Fruit fly (Drosophila melanogaster) whole organism, embryonic: Measurements from ENCODE around the gene dlg1.

Source experiments
- Adf1 ChIP-seq: fragments of 200-800 bp; sonication (Bioruptor generic); IDR thresholded peaks from 2 replicates; pipeline ENCODE4 v1.3.6; 2022; ENCODE audit warnings: missing biosample characterization, missing genetic modification characterization
- BEAF-32 ChIP-seq: fragments of 200-800 bp; sonication (Bioruptor generic); optimal IDR thresholded peaks from 3 replicates; lab custom pipeline; 2017; ENCODE audit warnings: missing biosample characterization, missing genetic modification characterization, mild to moderate bottlenecking, moderate library complexity, missing genetic modification reagents
- BtbVII ChIP-seq: fragments of 200-800 bp; sonication (Bioruptor generic); optimal IDR thresholded peaks from 3 replicates; lab custom pipeline; 2017; ENCODE audit warnings: missing biosample characterization, mild to moderate bottlenecking, missing genetic modification characterization
- CG11504 ChIP-seq: fragments of 200-800 bp; sonication (Bioruptor generic); optimal IDR thresholded peaks from 3 replicates; lab custom pipeline; 2019; ENCODE audit warnings: missing biosample characterization, mild to moderate bottlenecking, missing genetic modification characterization, moderate library complexity
- CG12769 ChIP-seq: fragments of 200-800 bp; sonication (Bioruptor generic); optimal IDR thresholded peaks from 2 replicates; lab custom pipeline; 2019; ENCODE audit warnings: missing biosample characterization, mild to moderate bottlenecking, missing genetic modification characterization, moderate library complexity
- CG14710 ChIP-seq: fragments of 200-800 bp; sonication (Bioruptor generic); optimal IDR thresholded peaks from 3 replicates; lab custom pipeline; 2019; ENCODE audit warnings: missing biosample characterization, mild to moderate bottlenecking, missing genetic modification characterization, moderate library complexity
- CG16813 ChIP-seq: fragments of 200-800 bp; sonication (Bioruptor generic); IDR thresholded peaks from 3 replicates; pipeline ENCODE4 v1.3.6; 2022; ENCODE audit warnings: missing biosample characterization, missing genetic modification characterization; ENCODE audit not compliant: partially characterized antibody
- CG17385 ChIP-seq: fragments of 200-800 bp; sonication (Bioruptor generic); optimal IDR thresholded peaks from 3 replicates; lab custom pipeline; 2018; ENCODE audit warnings: missing biosample characterization, mild to moderate bottlenecking, missing genetic modification characterization
- CG2116 ChIP-seq: fragments of 200-800 bp; sonication (Bioruptor generic); optimal IDR thresholded peaks from 3 replicates; lab custom pipeline; 2018; ENCODE audit warnings: missing biosample characterization, mild to moderate bottlenecking, missing genetic modification characterization
- CG30020 ChIP-seq: fragments of 200-800 bp; optimal IDR thresholded peaks from 2 replicates; lab custom pipeline; 2019; ENCODE audit warnings: missing biosample characterization, mild to moderate bottlenecking, missing genetic modification characterization, moderate library complexity
- CG4328 ChIP-seq: fragments of 200-800 bp; sonication (Bioruptor generic); optimal IDR thresholded peaks from 3 replicates; lab custom pipeline; 2017; ENCODE audit warnings: missing biosample characterization, missing genetic modification reagents, missing genetic modification characterization
- CG4360 ChIP-seq: fragments of 200-800 bp; sonication (Bioruptor generic); IDR thresholded peaks from 2 replicates; pipeline ENCODE4 v1.3.6; 2022; ENCODE audit warnings: missing biosample characterization, missing genetic modification characterization
- CG5180 ChIP-seq: fragments of 200-800 bp; sonication (Bioruptor generic); optimal IDR thresholded peaks from 3 replicates; lab custom pipeline; 2017; ENCODE audit warnings: missing biosample characterization, missing genetic modification characterization, mild to moderate bottlenecking, moderate library complexity, missing genetic modification reagents
- CG5953 ChIP-seq: fragments of 200-800 bp; sonication (Bioruptor generic); IDR thresholded peaks from 2 replicates; pipeline ENCODE4 v1.3.6; 2022; ENCODE audit warnings: missing biosample characterization, missing genetic modification characterization
- CG6175 ChIP-seq: fragments of 200-800 bp; sonication (Bioruptor generic); IDR thresholded peaks from 3 replicates; pipeline ENCODE4 v1.3.6; 2022; ENCODE audit warnings: missing biosample characterization, missing genetic modification characterization
- CG7271 ChIP-seq: fragments of 200-800 bp; sonication (Bioruptor generic); optimal IDR thresholded peaks from 2 replicates; lab custom pipeline; 2018; ENCODE audit warnings: missing biosample characterization, mild to moderate bottlenecking, missing genetic modification characterization, moderate library complexity
- CoRest ChIP-seq: fragments of 200-800 bp; sonication (Bioruptor generic); optimal IDR thresholded peaks from 3 replicates; lab custom pipeline; 2018; ENCODE audit warnings: missing biosample characterization, mild to moderate bottlenecking, missing genetic modification characterization, moderate library complexity
- Dbx ChIP-seq: fragments of 200-800 bp; sonication (Bioruptor generic); IDR thresholded peaks from 3 replicates; pipeline ENCODE4 v1.3.6; 2022; ENCODE audit warnings: missing biosample characterization, missing genetic modification characterization
- Dip2 ChIP-seq: fragments of 200-800 bp; sonication (Bioruptor generic); IDR thresholded peaks from 2 replicates; pipeline ENCODE4 v1.3.6; 2022; ENCODE audit warnings: missing biosample characterization, missing genetic modification characterization
- E2f2 ChIP-seq: fragments of 200-800 bp; sonication (Bioruptor generic); IDR thresholded peaks from 2 replicates; pipeline ENCODE4 v1.3.6; 2022; ENCODE audit warnings: missing biosample characterization, missing genetic modification characterization
- Meics ChIP-seq: fragments of 200-800 bp; sonication (Bioruptor generic); optimal IDR thresholded peaks from 2 replicates; lab custom pipeline; 2017; ENCODE audit warnings: missing biosample characterization, mild to moderate bottlenecking, missing genetic modification characterization
- Opbp ChIP-seq: fragments of 200-800 bp; sonication (Bioruptor generic); IDR thresholded peaks from 3 replicates; pipeline ENCODE4 v1.3.6; 2022; ENCODE audit warnings: missing biosample characterization, missing genetic modification characterization; ENCODE audit not compliant: partially characterized antibody
- Sry-δ ChIP-seq: fragments of 200-800 bp; sonication (Bioruptor generic); optimal IDR thresholded peaks from 2 replicates; lab custom pipeline; 2016; ENCODE audit warnings: missing biosample characterization, missing genetic modification characterization
- Trl ChIP-seq, 3 experiments: fragments of >200 bp in 2 of 3; fragments of 200-800 bp in 1 of 3; sonication (Bioruptor generic) in 1 of 3; optimal IDR thresholded peaks; 2 replicates in 1 of 3; 3 replicates in 2 of 3; lab custom pipeline; 2016 to 2017; ENCODE audit warnings: missing biosample characterization in 1 of 3, missing genetic modification characterization in 1 of 3
- Usf ChIP-seq: fragments of 200-800 bp; sonication (Bioruptor generic); optimal IDR thresholded peaks from 2 replicates; lab custom pipeline; 2017; ENCODE audit warnings: missing genotype, missing biosample characterization, missing genetic modification characterization
- az2 ChIP-seq: fragments of 200-800 bp; sonication (Bioruptor generic); optimal IDR thresholded peaks from 3 replicates; lab custom pipeline; 2016; ENCODE audit warnings: missing biosample characterization, missing genetic modification characterization
- bigmax ChIP-seq: fragments of 200-800 bp; sonication (Bioruptor generic); optimal IDR thresholded peaks from 2 replicates; lab custom pipeline; 2018; ENCODE audit warnings: missing biosample characterization, mild to moderate bottlenecking, missing genetic modification characterization
- crol ChIP-seq: fragments of 200-800 bp; sonication (Bioruptor generic); IDR thresholded peaks from 2 replicates; pipeline ENCODE4 v1.3.6; 2022; ENCODE audit warnings: missing biosample characterization, missing genetic modification characterization
- ewg ChIP-seq: fragments of 200-800 bp; sonication (Bioruptor generic); optimal IDR thresholded peaks from 3 replicates; lab custom pipeline; 2017; ENCODE audit warnings: mild to moderate bottlenecking, missing biosample characterization, missing genetic modification reagents, missing genetic modification characterization
- gfzf ChIP-seq: fragments of 200-800 bp; sonication (Bioruptor generic); optimal IDR thresholded peaks from 2 replicates; lab custom pipeline; 2016; ENCODE audit warnings: missing biosample characterization, mild to moderate bottlenecking, missing genetic modification characterization, moderate library complexity
- hb ChIP-seq: fragments of 200-800 bp; sonication (Bioruptor generic); IDR thresholded peaks from 3 replicates; pipeline ENCODE4 v1.3.6; 2022; ENCODE audit warnings: missing biosample characterization, missing genetic modification characterization; ENCODE audit not compliant: partially characterized antibody
- inv ChIP-seq: fragments of 200-800 bp; sonication (Bioruptor generic); IDR thresholded peaks from 2 replicates; pipeline ENCODE4 v1.3.6; 2022; ENCODE audit warnings: missing biosample characterization, missing genetic modification characterization; ENCODE audit not compliant: partially characterized antibody
- jing ChIP-seq: fragments of 200-800 bp; sonication (Bioruptor generic); optimal IDR thresholded peaks from 2 replicates; lab custom pipeline; 2018; ENCODE audit warnings: missing biosample characterization, mild to moderate bottlenecking, missing genetic modification characterization
- kni ChIP-seq: fragments of 200-800 bp; sonication (Bioruptor generic); optimal IDR thresholded peaks from 3 replicates; lab custom pipeline; 2017; ENCODE audit warnings: mild to moderate bottlenecking, missing biosample characterization, missing genetic modification reagents, missing genetic modification characterization
- knrl ChIP-seq: fragments of 200-800 bp; sonication (Bioruptor generic); IDR thresholded peaks from 3 replicates; pipeline ENCODE4 v1.3.6; 2022; ENCODE audit warnings: missing biosample characterization, missing genetic modification characterization; ENCODE audit not compliant: partially characterized antibody
- lbe ChIP-seq: fragments of 200-800 bp; sonication (Bioruptor generic); optimal IDR thresholded peaks from 2 replicates; lab custom pipeline; 2016; ENCODE audit warnings: missing biosample characterization, mild to moderate bottlenecking, missing genetic modification characterization
- pita ChIP-seq: fragments of 200-800 bp; sonication (Bioruptor generic); optimal IDR thresholded peaks from 2 replicates; lab custom pipeline; 2017; ENCODE audit warnings: missing biosample characterization, mild to moderate bottlenecking, missing genetic modification characterization
- pzg ChIP-seq: fragments of 200-800 bp; sonication (Bioruptor generic); optimal IDR thresholded peaks from 3 replicates; lab custom pipeline; 2018; ENCODE audit warnings: missing biosample characterization, mild to moderate bottlenecking, missing genetic modification characterization, moderate library complexity
- sd ChIP-seq: fragments of 200-800 bp; sonication (Bioruptor generic); optimal IDR thresholded peaks from 3 replicates; lab custom pipeline; 2018; ENCODE audit warnings: missing biosample characterization, mild to moderate bottlenecking, missing genetic modification characterization, moderate library complexity
- stwl ChIP-seq: fragments of 200-800 bp; sonication (Bioruptor generic); optimal IDR thresholded peaks from 3 replicates; lab custom pipeline; 2018; ENCODE audit warnings: missing biosample characterization, mild to moderate bottlenecking, missing genetic modification characterization, moderate library complexity
- tna ChIP-seq: fragments of 200-800 bp; sonication (Bioruptor generic); IDR thresholded peaks from 2 replicates; pipeline ENCODE4 v1.3.6; 2022; ENCODE audit warnings: missing biosample characterization, missing genetic modification characterization; ENCODE audit not compliant: partially characterized antibody
- trem ChIP-seq: fragments of 200-800 bp; optimal IDR thresholded peaks from 3 replicates; lab custom pipeline; 2019; ENCODE audit warnings: missing biosample characterization, mild to moderate bottlenecking, missing genetic modification characterization, moderate library complexity
- unc-4 ChIP-seq: fragments of 200-800 bp; sonication (Bioruptor generic); IDR thresholded peaks from 2 replicates; pipeline ENCODE4 v1.3.6; 2022; ENCODE audit warnings: missing biosample characterization, missing genetic modification characterization; ENCODE audit not compliant: partially characterized antibody
- wek ChIP-seq: fragments of 200-800 bp; sonication (Bioruptor generic); optimal IDR thresholded peaks from 3 replicates; lab custom pipeline; 2018; ENCODE audit warnings: missing biosample characterization, mild to moderate bottlenecking, missing genetic modification characterization, moderate library complexity
- zen ChIP-seq: fragments of 200-800 bp; sonication (Bioruptor generic); optimal IDR thresholded peaks from 3 replicates; lab custom pipeline; 2018; ENCODE audit warnings: missing biosample characterization, mild to moderate bottlenecking, missing genetic modification characterization, moderate library complexity

The dlg1 gene

dm6 chrX:11389494-11390447 is 20.3 kb downstream of the dlg1 start (continued):
- peak; percentile 12 for TF ChIP-seq sd (tag; lab: Kevin White, UChicago)
- TF ChIP-seq CG30020 (tag; lab: Kevin White, UChicago) = peak; percentile 28
- TF ChIP-seq pita (GFP tag; lab: Kevin White, UChicago) = peak; percentile 41
- peak; percentile 87 to 91 for TF ChIP-seq Trl (optimal IDR thresholded peaks at IDR 0.05; lab: Kevin White, UChicago)
- TF ChIP-seq Trl (GFP tag; optimal IDR thresholded peaks at IDR 0.05; lab: Kevin White, UChicago) = peak; percentile 30
- TF ChIP-seq ewg (GFP tag; lab: Kevin White, UChicago) = no peak
- TF ChIP-seq gfzf = peak; percentile 66
- peak; percentile 56 for TF ChIP-seq CG2116 (GFP tag; lab: Kevin White, UChicago)
- no peak for TF ChIP-seq Usf (GFP tag; lab: Kevin White, UChicago)
- no peak for TF ChIP-seq CG7271 (tag; lab: Kevin White, UChicago)
- no peak for TF ChIP-seq bigmax (GFP tag; lab: Kevin White, UChicago)
- peak; percentile 58 for TF ChIP-seq knrl
- TF ChIP-seq E2f2 (GFP tag; lab: Robert Waterston, UW) = 0 out of 2 replicates have a peak, but pooled peaks have one; percentile 15
- TF ChIP-seq CG5953 = no peak
- TF ChIP-seq CG16813 (GFP tag; lab: Robert Waterston, UW) = peak; percentile 70
- 0 out of 2 replicates have a peak, but pooled peaks have one; percentile 37 for TF ChIP-seq crol (GFP tag; lab: Robert Waterston, UW)
- TF ChIP-seq CG12769 (tag; lab: Kevin White, UChicago) = peak; percentile 17
- TF ChIP-seq Dip2 (GFP tag; lab: Robert Waterston, UW) = no peak
- peak; percentile 65 for TF ChIP-seq BEAF-32 (GFP tag; lab: Kevin White, UChicago)
- TF ChIP-seq trem (tag; lab: Kevin White, UChicago) = peak; percentile 47
- TF ChIP-seq tna = peak; percentile 88
- TF ChIP-seq Dbx = 0 out of 3 replicates have a peak, but pooled peaks have one; percentile 23
- TF ChIP-seq Meics (GFP tag; lab: Kevin White, UChicago) = peak; percentile 75
- TF ChIP-seq CG6175 (GFP tag; lab: Robert Waterston, UW) = no peak; the same call in 2 of the 3 replicates
- TF ChIP-seq wek = no peak
- TF ChIP-seq CG5180 (GFP tag; lab: Kevin White, UChicago) = peak; percentile 16
- peak; percentile 82 for TF ChIP-seq Adf1
- peak; percentile 77; the same call in 2 of the 3 replicates for TF ChIP-seq Opbp (GFP tag; lab: Robert Waterston, UW)
- TF ChIP-seq Sry-δ (GFP tag; lab: Kevin White, UChicago) = peak; percentile 43
- no peak for TF ChIP-seq CG4328
- peak; percentile 22 for TF ChIP-seq CG14710
- peak; percentile 86; the same call in 2 of the 3 replicates for TF ChIP-seq hb
- peak; percentile 25 for TF ChIP-seq BtbVII (GFP tag; lab: Kevin White, UChicago)
- peak; percentile 23 for TF ChIP-seq kni (GFP tag; lab: Kevin White, UChicago)
- no peak for TF ChIP-seq jing (GFP tag; lab: Kevin White, UChicago)
- TF ChIP-seq CG17385 (GFP tag; lab: Kevin White, UChicago) = peak; percentile 96
- peak; percentile 94 for TF ChIP-seq CG4360 (GFP tag; lab: Robert Waterston, UW)
- no peak for TF ChIP-seq az2 (GFP tag; lab: Kevin White, UChicago)
- TF ChIP-seq stwl = peak; percentile 70
- peak; percentile 70 for TF ChIP-seq inv (GFP tag; lab: Robert Waterston, UW)
- TF ChIP-seq zen (tag; lab: Kevin White, UChicago) = peak; percentile 2
- peak; percentile 6 for TF ChIP-seq CoRest (tag; lab: Kevin White, UChicago)
- TF ChIP-seq CG11504 (tag; lab: Kevin White, UChicago) = no peak
- TF ChIP-seq pzg (GFP tag; lab: Kevin White, UChicago) = peak; percentile 36
- TF ChIP-seq lbe (GFP tag; lab: Kevin White, UChicago) = peak; percentile 9
- TF ChIP-seq unc-4 (GFP tag; lab: Robert Waterston, UW) = peak; percentile 62
